Fruit fly (Drosophila melanogaster) whole organism, embryonic: ENCODE results near the gene CG42766.

Experiments
- Aef1 ChIP-seq: fragments of 200-800 bp; sonication (Bioruptor generic); IDR thresholded peaks from 3 replicates; pipeline ENCODE4 v1.3.6; 2022; ENCODE audit warnings: missing biosample characterization, missing genetic modification characterization
- BEAF-32 ChIP-seq: fragments of 200-800 bp; sonication (Bioruptor generic); optimal IDR thresholded peaks from 3 replicates; lab custom pipeline; 2017; ENCODE audit warnings: missing biosample characterization, missing genetic modification characterization, mild to moderate bottlenecking, moderate library complexity, missing genetic modification reagents
- CG1024 ChIP-seq: fragments of 200-800 bp; sonication (Bioruptor generic); IDR thresholded peaks from 2 replicates; pipeline ENCODE4 v1.3.6; 2022; ENCODE audit warnings: missing biosample characterization, missing genetic modification characterization
- CG10565 ChIP-seq: fragments of 200-800 bp; sonication (Bioruptor generic); optimal IDR thresholded peaks from 3 replicates; lab custom pipeline; 2016; ENCODE audit warnings: missing biosample characterization, mild to moderate bottlenecking, missing genetic modification characterization
- CG10979 ChIP-seq: fragments of 200-800 bp; sonication (Bioruptor generic); optimal IDR thresholded peaks from 2 replicates; lab custom pipeline; 2018; ENCODE audit warnings: missing biosample characterization, mild to moderate bottlenecking, missing genetic modification characterization, moderate library complexity
- CG14050 ChIP-seq: fragments of 200-800 bp; sonication (Bioruptor generic); IDR thresholded peaks from 3 replicates; pipeline ENCODE4 v1.3.6; 2022; ENCODE audit warnings: missing biosample characterization, missing genetic modification characterization
- CG1603 ChIP-seq: fragments of 200-800 bp; sonication (Bioruptor generic); optimal IDR thresholded peaks from 2 replicates; lab custom pipeline; 2019; ENCODE audit warnings: missing biosample characterization, mild to moderate bottlenecking, missing genetic modification characterization, moderate library complexity
- CG17328 ChIP-seq: fragments of 200-800 bp; sonication (Bioruptor generic); IDR thresholded peaks from 2 replicates; pipeline ENCODE4 v1.3.6; 2022; ENCODE audit warnings: missing biosample characterization, missing genetic modification characterization
- CG17361 ChIP-seq: fragments of 200-800 bp; sonication (Bioruptor generic); IDR thresholded peaks from 3 replicates; pipeline ENCODE4 v1.3.6; 2022; ENCODE audit warnings: missing biosample characterization, missing genetic modification characterization
- CG18764 ChIP-seq: fragments of 200-800 bp; sonication (Bioruptor generic); optimal IDR thresholded peaks from 3 replicates; lab custom pipeline; 2016; ENCODE audit warnings: missing biosample characterization, missing genetic modification characterization
- CG2202 ChIP-seq: fragments of 200-800 bp; sonication (Bioruptor generic); optimal IDR thresholded peaks from 2 replicates; lab custom pipeline; 2018; ENCODE audit warnings: missing biosample characterization, mild to moderate bottlenecking, missing genetic modification characterization
- CG3847 ChIP-seq: fragments of 200-800 bp; sonication (Bioruptor generic); IDR thresholded peaks from 2 replicates; pipeline ENCODE4 v1.3.6; 2022; ENCODE audit warnings: missing biosample characterization, missing genetic modification characterization
- CG4404 ChIP-seq: fragments of 200-800 bp; sonication (Bioruptor generic); IDR thresholded peaks from 2 replicates; pipeline ENCODE4 v1.3.6; 2022; ENCODE audit warnings: missing biosample characterization, missing genetic modification characterization
- CG5180 ChIP-seq: fragments of 200-800 bp; sonication (Bioruptor generic); optimal IDR thresholded peaks from 3 replicates; lab custom pipeline; 2017; ENCODE audit warnings: missing biosample characterization, missing genetic modification characterization, mild to moderate bottlenecking, moderate library complexity, missing genetic modification reagents
- CG7928 ChIP-seq: fragments of 200-800 bp; sonication (Bioruptor generic); optimal IDR thresholded peaks from 2 replicates; lab custom pipeline; 2017; ENCODE audit warnings: missing biosample characterization, mild to moderate bottlenecking, missing genetic modification characterization
- CG9727 ChIP-seq: fragments of 200-800 bp; sonication (Bioruptor generic); optimal IDR thresholded peaks from 3 replicates; lab custom pipeline; 2017; ENCODE audit warnings: missing biosample characterization, mild to moderate bottlenecking, missing genetic modification characterization
- CHES-1-like ChIP-seq: fragments of 200-800 bp; sonication (Bioruptor generic); optimal IDR thresholded peaks from 2 replicates; lab custom pipeline; 2016; ENCODE audit warnings: missing biosample characterization, missing genetic modification characterization
- D ChIP-seq, 2 experiments: fragments of 200-800 bp in 1 of 2; fragments of >200 bp in 1 of 2; sonication (Bioruptor generic) in 1 of 2; optimal IDR thresholded peaks; 2 replicates in 1 of 2; 3 replicates in 1 of 2; lab custom pipeline; 2017; ENCODE audit warnings: mild to moderate bottlenecking in 1 of 2, missing biosample characterization in 1 of 2, missing genetic modification characterization in 1 of 2, missing genetic modification reagents in 1 of 2
- Dfd ChIP-seq, 2 experiments: fragments of >200 bp; optimal IDR thresholded peaks; 2 replicates each; lab custom pipeline; 2017; ENCODE audit warnings: missing biosample characterization in 2 of 2, missing genetic modification characterization in 2 of 2
- Dref ChIP-seq: fragments of 200-800 bp; sonication (Bioruptor generic); IDR thresholded peaks from 2 replicates; pipeline ENCODE4 v1.3.6; 2022; ENCODE audit warnings: missing biosample characterization, missing genetic modification characterization
- Eip74EF ChIP-seq, 2 experiments: fragments of 200-800 bp in 1 of 2; fragments of >200 bp in 1 of 2; sonication (Bioruptor generic) in 1 of 2; optimal IDR thresholded peaks; 2 replicates each; lab custom pipeline; 2017 to 2019; ENCODE audit warnings: missing biosample characterization in 2 of 2, missing genetic modification characterization in 2 of 2, mild to moderate bottlenecking in 1 of 2, moderate library complexity in 1 of 2
- Lhr ChIP-seq: fragments of 200-800 bp; sonication (Bioruptor generic); optimal IDR thresholded peaks from 3 replicates; lab custom pipeline; 2017; ENCODE audit warnings: mild to moderate bottlenecking, missing biosample characterization, missing genetic modification reagents, missing genetic modification characterization
- Lpt ChIP-seq: fragments of >200 bp; optimal IDR thresholded peaks from 2 replicates; lab custom pipeline; 2018; ENCODE audit warnings: missing biosample characterization, missing genetic modification characterization
- MESR4 ChIP-seq: fragments of 200-800 bp; sonication (Bioruptor generic); optimal IDR thresholded peaks from 2 replicates; lab custom pipeline; 2018; ENCODE audit warnings: missing biosample characterization, mild to moderate bottlenecking, missing genetic modification characterization, moderate library complexity
- MTF-1 ChIP-seq: fragments of 200-800 bp; sonication (Bioruptor generic); optimal IDR thresholded peaks from 2 replicates; lab custom pipeline; 2018; ENCODE audit warnings: missing biosample characterization, mild to moderate bottlenecking, missing genetic modification characterization, borderline replicate concordance
- Mes4 ChIP-seq: fragments of 200-800 bp; sonication (Bioruptor generic); optimal IDR thresholded peaks from 2 replicates; lab custom pipeline; 2016; ENCODE audit warnings: missing biosample characterization, missing genetic modification characterization
- Opbp ChIP-seq: fragments of 200-800 bp; sonication (Bioruptor generic); IDR thresholded peaks from 3 replicates; pipeline ENCODE4 v1.3.6; 2022; ENCODE audit warnings: missing biosample characterization, missing genetic modification characterization; ENCODE audit not compliant: partially characterized antibody
- Spps ChIP-seq: fragments of 200-800 bp; sonication (Bioruptor generic); optimal IDR thresholded peaks from 2 replicates; lab custom pipeline; 2018; ENCODE audit warnings: missing biosample characterization, mild to moderate bottlenecking, missing genetic modification characterization
- abd-A ChIP-seq: fragments of 200-800 bp; sonication (Bioruptor generic); optimal IDR thresholded peaks from 3 replicates; lab custom pipeline; 2019; ENCODE audit warnings: missing biosample characterization, mild to moderate bottlenecking, missing genetic modification characterization, moderate library complexity
- br ChIP-seq: fragments of >200 bp; optimal IDR thresholded peaks from 2 replicates; lab custom pipeline; 2017
- cad ChIP-seq: fragments of >200 bp; optimal IDR thresholded peaks from 2 replicates; lab custom pipeline; 2017; ENCODE audit warnings: missing biosample characterization, missing genetic modification characterization
- dan ChIP-seq: fragments of 200-800 bp; sonication (Bioruptor generic); IDR thresholded peaks from 2 replicates; pipeline ENCODE4 v1.3.6; 2022; ENCODE audit warnings: missing biosample characterization, missing genetic modification characterization
- dmrt11E ChIP-seq: fragments of 200-800 bp; sonication (Bioruptor generic); optimal IDR thresholded peaks from 3 replicates; lab custom pipeline; 2018; ENCODE audit warnings: missing biosample characterization, mild to moderate bottlenecking, missing genetic modification characterization, moderate library complexity
- dysf ChIP-seq: fragments of 200-800 bp; sonication (Bioruptor generic); IDR thresholded peaks from 3 replicates; pipeline ENCODE4 v1.3.6; 2022; ENCODE audit warnings: missing biosample characterization, missing genetic modification characterization
- gfzf ChIP-seq: fragments of 200-800 bp; sonication (Bioruptor generic); optimal IDR thresholded peaks from 2 replicates; lab custom pipeline; 2016; ENCODE audit warnings: missing biosample characterization, mild to moderate bottlenecking, missing genetic modification characterization, moderate library complexity
- her ChIP-seq: fragments of 200-800 bp; sonication (Bioruptor generic); optimal IDR thresholded peaks from 2 replicates; lab custom pipeline; 2016; ENCODE audit warnings: missing biosample characterization, missing genetic modification characterization
- lola ChIP-seq, 3 experiments: fragments of >200 bp in 2 of 3; fragments of 200-800 bp in 1 of 3; sonication (Bioruptor generic) in 1 of 3; optimal IDR thresholded peaks; 2 replicates each; lab custom pipeline; 2017 to 2019; ENCODE audit warnings: missing biosample characterization in 3 of 3, missing genetic modification characterization in 3 of 3, mild to moderate bottlenecking in 1 of 3, moderate library complexity in 1 of 3
- odd ChIP-seq: fragments of 200-800 bp; sonication (Bioruptor generic); optimal IDR thresholded peaks from 2 replicates; lab custom pipeline; 2017; ENCODE audit warnings: missing biosample characterization, mild to moderate bottlenecking, missing genetic modification characterization
- pb ChIP-seq: fragments of 200-800 bp; sonication (Bioruptor generic); optimal IDR thresholded peaks from 3 replicates; lab custom pipeline; 2016; ENCODE audit warnings: missing biosample characterization, missing genetic modification characterization
- pfk ChIP-seq: fragments of 200-800 bp; sonication (Bioruptor generic); optimal IDR thresholded peaks from 2 replicates; lab custom pipeline; 2018; ENCODE audit warnings: missing biosample characterization, mild to moderate bottlenecking, missing genetic modification characterization, moderate library complexity
- pzg ChIP-seq: fragments of 200-800 bp; sonication (Bioruptor generic); optimal IDR thresholded peaks from 3 replicates; lab custom pipeline; 2018; ENCODE audit warnings: missing biosample characterization, mild to moderate bottlenecking, missing genetic modification characterization, moderate library complexity
- sens ChIP-seq: fragments of 200-800 bp; sonication (Bioruptor generic); peaks from one replicate; lab custom pipeline; 2016; ENCODE audit warnings: missing biosample characterization, missing genetic modification characterization
- slp2 ChIP-seq: fragments of 200-800 bp; sonication (Bioruptor generic); optimal IDR thresholded peaks from 2 replicates; lab custom pipeline; 2016; ENCODE audit warnings: missing biosample characterization, missing genetic modification characterization
- sr ChIP-seq: fragments of 200-800 bp; sonication (Bioruptor generic); IDR thresholded peaks from 3 replicates; pipeline ENCODE4 v1.3.6; 2022; ENCODE audit warnings: missing biosample characterization, missing genetic modification characterization
- ssp ChIP-seq: fragments of 200-800 bp; sonication (Bioruptor generic); IDR thresholded peaks from 2 replicates; pipeline ENCODE4 v1.3.6; 2022; ENCODE audit warnings: missing biosample characterization, missing genetic modification characterization
- tna ChIP-seq: fragments of 200-800 bp; sonication (Bioruptor generic); IDR thresholded peaks from 2 replicates; pipeline ENCODE4 v1.3.6; 2022; ENCODE audit warnings: missing biosample characterization, missing genetic modification characterization; ENCODE audit not compliant: partially characterized antibody
- vnd ChIP-seq: fragments of 200-800 bp; sonication (Bioruptor generic); IDR thresholded peaks from 3 replicates; pipeline ENCODE4 v1.3.6; 2022; ENCODE audit warnings: missing biosample characterization, missing genetic modification characterization; ENCODE audit not compliant: partially characterized antibody
- z ChIP-seq: fragments of 200-800 bp; sonication (Bioruptor generic); IDR thresholded peaks from 3 replicates; pipeline ENCODE4 v1.3.6; 2022; ENCODE audit warnings: missing biosample characterization, missing genetic modification characterization

Gene CG42766

dm6 chrX:15940105-15940955 is 36.3 kb upstream of the CG42766 start, which contains the start of gene Stim (continued):
- peak; percentile 42 for TF ChIP-seq pzg (GFP tag; lab: Kevin White, UChicago)
- TF ChIP-seq CG9727 (GFP tag; lab: Kevin White, UChicago): no peak
- TF ChIP-seq dysf (GFP tag; lab: Robert Waterston, UW): no peak
- TF ChIP-seq Dref (GFP tag; lab: Robert Waterston, UW): peak; percentile 41; the same call in 1 of the 2 replicates
- no peak for TF ChIP-seq CG3847 (GFP tag; lab: Robert Waterston, UW)
- TF ChIP-seq CG4404 (GFP tag; lab: Robert Waterston, UW): no peak
- TF ChIP-seq Eip74EF (GFP tag; optimal IDR thresholded peaks at IDR 0.05; lab: Kevin White, UChicago): peak in 1 of 2 experiments; percentile 8
- peak; percentile 57 for TF ChIP-seq gfzf (GFP tag; lab: Kevin White, UChicago)
- TF ChIP-seq her (GFP tag; lab: Kevin White, UChicago): peak; percentile 79
- no peak for TF ChIP-seq CG5180
- TF ChIP-seq abd-A (tag; lab: Kevin White, UChicago): no peak
- TF ChIP-seq vnd (GFP tag; lab: Robert Waterston, UW): no peak
- TF ChIP-seq Lhr (GFP tag; lab: Kevin White, UChicago): no peak
- no peak for TF ChIP-seq dan (GFP tag; lab: Robert Waterston, UW)
- no peak for TF ChIP-seq tna
- TF ChIP-seq D (optimal IDR thresholded peaks at IDR 0.05; lab: Kevin White, UChicago): no peak
- no peak for TF ChIP-seq D (GFP tag; optimal IDR thresholded peaks at IDR 0.05; lab: Kevin White, UChicago)
- no peak for TF ChIP-seq dmrt11E (tag; lab: Kevin White, UChicago)
- no peak for TF ChIP-seq sr (GFP tag; lab: Robert Waterston, UW)
- TF ChIP-seq z (GFP tag; lab: Robert Waterston, UW): no peak
- TF ChIP-seq BEAF-32 (GFP tag; lab: Kevin White, UChicago): peak; percentile 30
- TF ChIP-seq CG10979 (tag; lab: Kevin White, UChicago): peak; percentile 0
- TF ChIP-seq CG1603 (tag; lab: Kevin White, UChicago): peak; percentile 70
- peak in 1 of 2 experiments; percentile 45 for TF ChIP-seq Dfd (GFP tag; optimal IDR thresholded peaks at IDR 0.05; lab: Kevin White, UChicago)
- TF ChIP-seq ssp (GFP tag; lab: Robert Waterston, UW): peak; percentile 89
- no peak for TF ChIP-seq CG2202
- TF ChIP-seq lola (GFP tag; optimal IDR thresholded peaks at IDR 0.05; lab: Kevin White, UChicago): peak in 1 of 3 experiments; percentile 70
- peak; percentile 58 for TF ChIP-seq MESR4
- no peak for TF ChIP-seq CG1024 (GFP tag; lab: Robert Waterston, UW)

dm6 chrX:15940956-15941246 is 35.8 kb upstream of the CG42766 start, which contains the start of gene CG8924:
TSS of gene CG8924 (plus strand) at chrX:15941077.
- TF ChIP-seq cad (no peak), Spps (no peak), CG18764 (no peak), Mes4 (GFP tag; lab: Kevin White, UChicago) (no peak), CG17328 (no peak), pb (GFP tag; lab: Kevin White, UChicago) (no peak), gfzf (GFP tag; lab: Kevin White, UChicago) (peak; percentile 61), CG17361 (GFP tag; lab: Robert Waterston, UW) (0 out of 3 replicates have a peak, but pooled peaks have one; percentile 8), Lpt (no peak), Opbp (GFP tag; lab: Robert Waterston, UW) (0 out of 3 replicates have a peak, but pooled peaks have one; percentile 26), CG14050 (GFP tag; lab: Robert Waterston, UW) (no peak), CG1024 (GFP tag; lab: Robert Waterston, UW) (peak; percentile 43; the same call in 1 of the 2 replicates), CHES-1-like (no peak), br (lab: Kevin White, UChicago) (no peak), pfk (GFP tag; lab: Kevin White, UChicago) (peak; percentile 58), odd (GFP tag; lab: Kevin White, UChicago) (no peak), CG7928 (GFP tag; lab: Kevin White, UChicago) (no peak), pzg (GFP tag; lab: Kevin White, UChicago) (peak; percentile 9), Aef1 (GFP tag; lab: Robert Waterston, UW) (no peak), CG10565 (no peak), sens (no peak), slp2 (GFP tag; lab: Kevin White, UChicago) (no peak), her (GFP tag; lab: Kevin White, UChicago) (peak; percentile 98), MTF-1 (GFP tag; lab: Kevin White, UChicago) (no peak)
